Worm (Caenorhabditis elegans): Measurements from ENCODE around the gene C04C3.14.

ce11 chrIV:3400941-3401340 lies 5.3 kb downstream of the C04C3.14 start:
- TF ChIP-seq nhr-237 (tag; optimal IDR thresholded peaks at IDR 0.05) (no peak), lin-13 (tag; optimal IDR thresholded peaks at IDR 0.05) (no peak), sem-2 (GFP tag; optimal IDR thresholded peaks at IDR 0.05) (no peak), elt-3 (tag; optimal IDR thresholded peaks at IDR 0.05) (no peak), sptf-1 (tag; optimal IDR thresholded peaks at IDR 0.05) (no peak), unc-39 (tag; optimal IDR thresholded peaks at IDR 0.05) (no peak)
